Worm (Caenorhabditis elegans) whole organism, L4/young adult: ENCODE data around the gene T05A7.3.

Experiments
- W03F9.2 ChIP-seq: fragments of 150-350 bp; optimal IDR thresholded peaks from 2 replicates; lab custom pipeline; 2014; ENCODE audit warnings: missing biosample characterization, missing genetic modification characterization
- dao-5 ChIP-seq: sonication (generic microtip); optimal IDR thresholded peaks from 2 replicates; lab custom pipeline; 2016; ENCODE audit warnings: missing genotype, missing genetic modification characterization, moderate library complexity, missing compliant biosample characterization

- TF ChIP-seq W03F9.2 (tag; lab: Kevin White, UChicago) (no peak), dao-5 (tag; lab: Kevin White, UChicago) (no peak)
Observed at ce11 chrII:4658245-4658644, 17.3 kb upstream of the T05A7.3 start.
